Fruit fly (Drosophila melanogaster): ENCODE results near the gene GMF.
A peak's percentile ranks its signal among the peaks of the same experiment; 100 is the strongest.

Gene GMF

DNA sequence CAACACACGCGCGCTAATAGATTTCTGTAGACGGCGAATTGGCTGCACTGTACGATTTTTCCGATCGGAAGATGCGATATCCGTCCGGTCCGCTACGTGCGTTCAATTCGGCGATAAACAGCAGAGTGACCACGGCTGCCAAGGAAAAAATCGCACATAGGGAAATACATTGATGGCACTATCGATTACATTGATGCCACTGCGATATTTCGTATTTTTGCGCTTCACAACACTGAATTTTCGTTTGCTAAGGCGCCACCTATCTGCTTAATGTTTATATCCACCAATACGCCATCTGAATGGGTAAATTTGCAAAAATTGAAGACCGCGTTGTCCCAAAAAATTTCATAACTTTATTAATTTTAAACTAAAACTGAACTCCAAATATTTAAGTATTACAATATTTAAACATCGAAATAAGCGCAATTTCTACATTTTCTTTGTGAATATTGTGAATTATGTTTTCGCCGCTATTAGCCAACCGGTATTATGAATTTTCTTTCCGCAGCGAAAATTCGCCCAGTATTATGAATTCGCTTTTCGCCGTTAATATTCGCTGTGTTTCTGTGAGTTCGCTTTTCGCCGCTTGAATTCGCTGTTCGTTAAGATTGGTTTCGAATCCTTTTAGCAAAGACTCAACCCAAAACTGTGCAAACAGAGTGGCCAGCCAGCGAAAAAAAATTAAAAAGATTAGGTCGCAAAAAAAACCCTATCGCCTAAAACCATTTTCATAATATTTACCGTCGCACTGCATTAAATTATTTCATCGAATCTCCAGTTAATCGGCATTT, 15.0 kb downstream of the GMF start, which contains the start of the genes crp and pkaap (continued):
- TF ChIP-seq Elba2 (GFP tag; optimal IDR thresholded peaks at IDR 0.05) (peak; percentile 45), CG17361 (GFP tag; IDR thresholded peaks at IDR 0.05) (no peak), CG3838 (GFP tag; optimal IDR thresholded peaks at IDR 0.05) (no peak), onecut (GFP tag; IDR thresholded peaks at IDR 0.05) (peak; percentile 78), usp (GFP tag; optimal IDR thresholded peaks at IDR 0.05) (no peak), CG6175 (GFP tag; IDR thresholded peaks at IDR 0.05) (no peak), gsb-n (tag; optimal IDR thresholded peaks at IDR 0.05) (peak; percentile 52), sd (tag; optimal IDR thresholded peaks at IDR 0.05) (peak; percentile 39), cwo (GFP tag; optimal IDR thresholded peaks at IDR 0.05) (peak; percentile 59), tgo (GFP tag; IDR thresholded peaks at IDR 0.05) (no peak), CG10565 (GFP tag; optimal IDR thresholded peaks at IDR 0.05) (peak; percentile 23), CG10366 (GFP tag; IDR thresholded peaks at IDR 0.05) (no peak), hth (optimal IDR thresholded peaks at IDR 0.05) (no peak), Ravus (GFP tag; IDR thresholded peaks at IDR 0.05) (no peak), z (GFP tag; IDR thresholded peaks at IDR 0.05) (no peak), MESR4 (GFP tag; optimal IDR thresholded peaks at IDR 0.05) (peak; percentile 3), scrt (GFP tag; optimal IDR thresholded peaks at IDR 0.05) (peak; percentile 63), CG4360 (GFP tag; IDR thresholded peaks at IDR 0.05) (no peak), CG10431 (GFP tag; optimal IDR thresholded peaks at IDR 0.05) (peak; percentile 68), bsh (GFP tag; optimal IDR thresholded peaks at IDR 0.05) (peak in 1 of 2 experiments; percentile 55), rib (GFP tag; IDR thresholded peaks at IDR 0.05) (no peak), C15 (GFP tag; IDR thresholded peaks at IDR 0.05) (no peak), BtbVII (GFP tag; optimal IDR thresholded peaks at IDR 0.05) (peak; percentile 70), CG30431 (GFP tag; optimal IDR thresholded peaks at IDR 0.05) (peak; percentile 6), CG10267 (tag; optimal IDR thresholded peaks at IDR 0.05) (peak; percentile 100), Chrac-16 (GFP tag; optimal IDR thresholded peaks at IDR 0.05) (peak; percentile 88), HHEX (GFP tag; optimal IDR thresholded peaks at IDR 0.05) (peak; percentile 75), CG17328 (GFP tag; IDR thresholded peaks at IDR 0.05) (no peak), ara (GFP tag; IDR thresholded peaks at IDR 0.05) (no peak), disco-r (GFP tag; optimal IDR thresholded peaks at IDR 0.05) (peak; percentile 60), E2f1 (GFP tag; IDR thresholded peaks at IDR 0.05) (no peak), unpg (GFP tag; optimal IDR thresholded peaks at IDR 0.05) (peak; percentile 74), Ada2b (GFP tag; IDR thresholded peaks at IDR 0.05) (no peak), CG8089 (GFP tag; optimal IDR thresholded peaks at IDR 0.05) (peak; percentile 78), Hey (tag; optimal IDR thresholded peaks at IDR 0.05) (peak; percentile 16), Hand (GFP tag; optimal IDR thresholded peaks at IDR 0.05) (peak; percentile 64), wor (GFP tag; IDR thresholded peaks at IDR 0.05) (no peak), zf30C (GFP tag; optimal IDR thresholded peaks at IDR 0.05) (peak; percentile 71), CG16779 (GFP tag; IDR thresholded peaks at IDR 0.05) (no peak), CG11398 (GFP tag; optimal IDR thresholded peaks at IDR 0.05) (peak; percentile 85), abd-A (tag; optimal IDR thresholded peaks at IDR 0.05) (peak; percentile 65)

All from whole organism, embryonic.